Fruit fly (Drosophila melanogaster) whole organism, embryonic: ENCODE measurements around the gene Dhod.

Experiments used
- Ada2b ChIP-seq: fragments of 200-800 bp; sonication (Bioruptor generic); IDR thresholded peaks from 2 replicates; pipeline ENCODE4 v1.3.6; 2022; ENCODE audit warnings: missing biosample characterization, missing genetic modification characterization
- Antp ChIP-seq: fragments of 200-800 bp; sonication (Bioruptor generic); optimal IDR thresholded peaks from 3 replicates; lab custom pipeline; 2016; ENCODE audit warnings: missing biosample characterization, missing genetic modification characterization
- Blimp-1 ChIP-seq: fragments of 200-800 bp; sonication (Bioruptor generic); optimal IDR thresholded peaks from 3 replicates; lab custom pipeline; 2018; ENCODE audit warnings: missing biosample characterization, missing genetic modification characterization, mild to moderate bottlenecking, moderate library complexity, missing genetic modification reagents
- BtbVII ChIP-seq: fragments of 200-800 bp; sonication (Bioruptor generic); optimal IDR thresholded peaks from 3 replicates; lab custom pipeline; 2017; ENCODE audit warnings: missing biosample characterization, mild to moderate bottlenecking, missing genetic modification characterization
- Bteb2 ChIP-seq: fragments of 200-800 bp; sonication (Bioruptor generic); optimal IDR thresholded peaks from 2 replicates; lab custom pipeline; 2016; ENCODE audit warnings: missing biosample characterization, missing genetic modification characterization
- CG12659 ChIP-seq: fragments of 200-800 bp; sonication (Bioruptor generic); optimal IDR thresholded peaks from 3 replicates; lab custom pipeline; 2017; ENCODE audit warnings: mild to moderate bottlenecking, missing biosample characterization, missing genetic modification reagents, missing genetic modification characterization
- CG14710 ChIP-seq: fragments of 200-800 bp; sonication (Bioruptor generic); optimal IDR thresholded peaks from 3 replicates; lab custom pipeline; 2019; ENCODE audit warnings: missing biosample characterization, mild to moderate bottlenecking, missing genetic modification characterization, moderate library complexity
- CG17359 ChIP-seq: fragments of 200-800 bp; sonication (Bioruptor generic); optimal IDR thresholded peaks from 3 replicates; lab custom pipeline; 2018; ENCODE audit warnings: missing biosample characterization, mild to moderate bottlenecking, missing genetic modification characterization, moderate library complexity
- CG1792 ChIP-seq: fragments of 200-800 bp; sonication (Bioruptor generic); optimal IDR thresholded peaks from 2 replicates; lab custom pipeline; 2016; ENCODE audit warnings: missing biosample characterization, missing genetic modification characterization
- CG18619 ChIP-seq: fragments of 200-800 bp; sonication (Bioruptor generic); optimal IDR thresholded peaks from 3 replicates; lab custom pipeline; 2017; ENCODE audit warnings: missing biosample characterization, mild to moderate bottlenecking, missing genetic modification characterization
- CG2116 ChIP-seq: fragments of 200-800 bp; sonication (Bioruptor generic); optimal IDR thresholded peaks from 3 replicates; lab custom pipeline; 2018; ENCODE audit warnings: missing biosample characterization, mild to moderate bottlenecking, missing genetic modification characterization
- CG2712 ChIP-seq: fragments of 200-800 bp; optimal IDR thresholded peaks from 3 replicates; lab custom pipeline; 2019; ENCODE audit warnings: missing biosample characterization, mild to moderate bottlenecking, missing genetic modification characterization, moderate library complexity
- CG31365 ChIP-seq: fragments of 200-800 bp; sonication (Bioruptor generic); optimal IDR thresholded peaks from 2 replicates; lab custom pipeline; 2018; ENCODE audit warnings: missing biosample characterization, mild to moderate bottlenecking, missing genetic modification characterization
- CG34422 ChIP-seq: fragments of 200-800 bp; sonication (Bioruptor generic); IDR thresholded peaks from 3 replicates; pipeline ENCODE4 v1.3.6; 2022; ENCODE audit warnings: missing biosample characterization, missing genetic modification characterization
- CG4282 ChIP-seq: fragments of 200-800 bp; sonication (Bioruptor generic); optimal IDR thresholded peaks from 2 replicates; lab custom pipeline; 2016; ENCODE audit warnings: missing biosample characterization, missing genetic modification characterization
- CG4730 ChIP-seq: fragments of 200-800 bp; sonication (Bioruptor generic); IDR thresholded peaks from 2 replicates; pipeline ENCODE4 v1.3.6; 2022; ENCODE audit warnings: missing biosample characterization, missing genetic modification characterization
- CG6791 ChIP-seq: fragments of 200-800 bp; sonication (Bioruptor generic); IDR thresholded peaks from 3 replicates; pipeline ENCODE4 v1.3.6; 2022; ENCODE audit warnings: missing biosample characterization, missing genetic modification characterization; ENCODE audit not compliant: partially characterized antibody
- CG7357 ChIP-seq: fragments of 200-800 bp; sonication (Bioruptor generic); IDR thresholded peaks from 3 replicates; pipeline ENCODE4 v1.3.6; 2022; ENCODE audit warnings: missing biosample characterization, missing genetic modification characterization
- CG8388 ChIP-seq: fragments of 200-800 bp; sonication (Bioruptor generic); optimal IDR thresholded peaks from 2 replicates; lab custom pipeline; 2019; ENCODE audit warnings: missing biosample characterization, mild to moderate bottlenecking, missing genetic modification characterization, moderate library complexity
- CG8944 ChIP-seq: fragments of 200-800 bp; sonication (Bioruptor generic); optimal IDR thresholded peaks from 3 replicates; lab custom pipeline; 2016; ENCODE audit warnings: missing biosample characterization, missing genetic modification characterization
- CG9437 ChIP-seq: fragments of 200-800 bp; sonication (Bioruptor generic); optimal IDR thresholded peaks from 2 replicates; lab custom pipeline; 2018; ENCODE audit warnings: missing biosample characterization, mild to moderate bottlenecking, missing genetic modification characterization
- CG9727 ChIP-seq: fragments of 200-800 bp; sonication (Bioruptor generic); optimal IDR thresholded peaks from 3 replicates; lab custom pipeline; 2017; ENCODE audit warnings: missing biosample characterization, mild to moderate bottlenecking, missing genetic modification characterization
- CkIIα-i1 ChIP-seq: fragments of 200-800 bp; sonication (Bioruptor generic); IDR thresholded peaks from 2 replicates; pipeline ENCODE4 v1.3.6; 2022; ENCODE audit warnings: missing biosample characterization, missing genetic modification characterization
- Dip2 ChIP-seq: fragments of 200-800 bp; sonication (Bioruptor generic); IDR thresholded peaks from 2 replicates; pipeline ENCODE4 v1.3.6; 2022; ENCODE audit warnings: missing biosample characterization, missing genetic modification characterization
- Doc2 ChIP-seq: fragments of 200-800 bp; sonication (Bioruptor generic); IDR thresholded peaks from 2 replicates; pipeline ENCODE4 v1.3.6; 2022; ENCODE audit warnings: missing biosample characterization, missing genetic modification characterization
- Elba2 ChIP-seq: fragments of 200-800 bp; sonication (Bioruptor generic); optimal IDR thresholded peaks from 3 replicates; lab custom pipeline; 2016; ENCODE audit warnings: missing biosample characterization, missing genetic modification characterization
- H2.0 ChIP-seq: fragments of 200-800 bp; sonication (Bioruptor generic); IDR thresholded peaks from 2 replicates; pipeline ENCODE4 v1.3.6; 2022; ENCODE audit warnings: missing biosample characterization, missing genetic modification characterization
- MTF-1 ChIP-seq: fragments of 200-800 bp; sonication (Bioruptor generic); optimal IDR thresholded peaks from 2 replicates; lab custom pipeline; 2018; ENCODE audit warnings: missing biosample characterization, mild to moderate bottlenecking, missing genetic modification characterization, borderline replicate concordance
- Mrtf ChIP-seq: fragments of 200-800 bp; sonication (Bioruptor generic); IDR thresholded peaks from 3 replicates; pipeline ENCODE4 v1.3.6; 2022; ENCODE audit warnings: missing biosample characterization, missing genetic modification characterization
- Myb ChIP-seq: fragments of 200-800 bp; sonication (Bioruptor generic); optimal IDR thresholded peaks from 2 replicates; lab custom pipeline; 2016; ENCODE audit warnings: missing biosample characterization, missing genetic modification characterization
- NC2α ChIP-seq: fragments of 200-800 bp; sonication (Bioruptor generic); optimal IDR thresholded peaks from 2 replicates; lab custom pipeline; 2016; ENCODE audit warnings: missing biosample characterization, missing genetic modification characterization
- Optix ChIP-seq: fragments of 200-800 bp; sonication (Bioruptor generic); IDR thresholded peaks from 3 replicates; pipeline ENCODE4 v1.3.6; 2022; ENCODE audit warnings: missing biosample characterization, missing genetic modification characterization
- Stat92E ChIP-seq, 3 experiments: fragments of >200 bp in 2 of 3; fragments of 200-800 bp in 1 of 3; sonication (Bioruptor generic) in 1 of 3; optimal IDR thresholded peaks; 2 replicates each; lab custom pipeline; 2017 to 2019; ENCODE audit warnings: missing biosample characterization in 3 of 3, missing genetic modification characterization in 3 of 3, mild to moderate bottlenecking in 1 of 3, moderate library complexity in 1 of 3
- ato ChIP-seq: fragments of 200-800 bp; sonication (Bioruptor generic); IDR thresholded peaks from 2 replicates; pipeline ENCODE4 v1.3.6; 2022; ENCODE audit warnings: missing biosample characterization, missing genetic modification characterization; ENCODE audit not compliant: partially characterized antibody
- az2 ChIP-seq: fragments of 200-800 bp; sonication (Bioruptor generic); optimal IDR thresholded peaks from 3 replicates; lab custom pipeline; 2016; ENCODE audit warnings: missing biosample characterization, missing genetic modification characterization
- chn ChIP-seq: fragments of 200-800 bp; sonication (Bioruptor generic); optimal IDR thresholded peaks from 2 replicates; lab custom pipeline; 2016; ENCODE audit warnings: missing biosample characterization, missing genetic modification characterization
- croc ChIP-seq: fragments of 200-800 bp; sonication (Bioruptor generic); conservative IDR thresholded peaks from 3 replicates; pipeline ENCODE4 v1.3.6; 2022; ENCODE audit warnings: missing biosample characterization, missing genetic modification characterization
- danr ChIP-seq: fragments of 200-800 bp; sonication (Bioruptor generic); IDR thresholded peaks from 2 replicates; pipeline ENCODE4 v1.3.6; 2022; ENCODE audit warnings: missing biosample characterization, missing genetic modification characterization
- esg ChIP-seq: fragments of 200-800 bp; sonication (Bioruptor generic); conservative IDR thresholded peaks from 2 replicates; pipeline ENCODE4 v1.3.6; 2022; ENCODE audit warnings: missing biosample characterization, missing genetic modification characterization
- eve ChIP-seq, 2 experiments: fragments of >200 bp; optimal IDR thresholded peaks; 2 replicates each; lab custom pipeline; 2017; ENCODE audit warnings: missing biosample characterization in 2 of 2, missing genetic modification characterization in 2 of 2
- fru ChIP-seq: fragments of >200 bp; optimal IDR thresholded peaks from 2 replicates; lab custom pipeline; 2017
- fu2 ChIP-seq: fragments of 200-800 bp; sonication (Bioruptor generic); optimal IDR thresholded peaks from 2 replicates; lab custom pipeline; 2016; ENCODE audit warnings: missing biosample characterization, missing genetic modification characterization
- grn ChIP-seq: fragments of 200-800 bp; sonication (Bioruptor generic); optimal IDR thresholded peaks from 3 replicates; lab custom pipeline; 2017; ENCODE audit warnings: missing biosample characterization, missing genetic modification characterization
- her ChIP-seq: fragments of 200-800 bp; sonication (Bioruptor generic); optimal IDR thresholded peaks from 2 replicates; lab custom pipeline; 2016; ENCODE audit warnings: missing biosample characterization, missing genetic modification characterization
- hth ChIP-seq: fragments of >200 bp; optimal IDR thresholded peaks from 2 replicates; lab custom pipeline; 2017; ENCODE audit warnings: inconsistent platforms
- jumu ChIP-seq: fragments of 200-800 bp; sonication (Bioruptor generic); optimal IDR thresholded peaks from 3 replicates; lab custom pipeline; 2016; ENCODE audit warnings: missing biosample characterization, missing genetic modification characterization
- maf-S ChIP-seq: fragments of 200-800 bp; sonication (Bioruptor generic); optimal IDR thresholded peaks from 2 replicates; lab custom pipeline; 2016; ENCODE audit warnings: missing biosample characterization, missing genetic modification characterization
- sd ChIP-seq: fragments of 200-800 bp; sonication (Bioruptor generic); optimal IDR thresholded peaks from 3 replicates; lab custom pipeline; 2018; ENCODE audit warnings: missing biosample characterization, mild to moderate bottlenecking, missing genetic modification characterization, moderate library complexity
- sr ChIP-seq: fragments of 200-800 bp; sonication (Bioruptor generic); IDR thresholded peaks from 3 replicates; pipeline ENCODE4 v1.3.6; 2022; ENCODE audit warnings: missing biosample characterization, missing genetic modification characterization
- tio ChIP-seq: fragments of 200-800 bp; sonication (Bioruptor generic); optimal IDR thresholded peaks from 2 replicates; lab custom pipeline; 2017; ENCODE audit warnings: missing biosample characterization, missing genetic modification characterization, inconsistent platforms
- tna ChIP-seq: fragments of 200-800 bp; sonication (Bioruptor generic); IDR thresholded peaks from 2 replicates; pipeline ENCODE4 v1.3.6; 2022; ENCODE audit warnings: missing biosample characterization, missing genetic modification characterization; ENCODE audit not compliant: partially characterized antibody

The Dhod gene

dm6 chr3R:8659200-8659897 is 6.6 kb upstream of the Dhod start (continued):
- TF ChIP-seq Doc2 (GFP tag; lab: Robert Waterston, UW) (no peak), Optix (peak; percentile 42; the same call in 1 of the 3 replicates), Blimp-1 (GFP tag; lab: Kevin White, UChicago) (peak; percentile 45), Stat92E (GFP tag; optimal IDR thresholded peaks at IDR 0.05; lab: Kevin White, UChicago) (no peak), tna (GFP tag; lab: Robert Waterston, UW) (no peak), chn (peak; percentile 28), CG2116 (GFP tag; lab: Kevin White, UChicago) (no peak), CG4282 (GFP tag; lab: Kevin White, UChicago) (peak; percentile 37), eve (GFP tag; optimal IDR thresholded peaks at IDR 0.05; lab: Kevin White, UChicago) (no peak), grn (GFP tag; lab: Kevin White, UChicago) (peak; percentile 45), CG34422 (GFP tag; lab: Robert Waterston, UW) (peak; percentile 73; the same call in 2 of the 3 replicates), CG8944 (GFP tag; lab: Kevin White, UChicago) (no peak), sr (no peak), CG18619 (peak; percentile 50), sd (tag; lab: Kevin White, UChicago) (peak; percentile 53), fru (lab: Kevin White, UChicago) (no peak), hth (lab: Kevin White, UChicago) (no peak), Mrtf (GFP tag; lab: Robert Waterston, UW) (no peak), NC2α (GFP tag; lab: Kevin White, UChicago) (no peak), Myb (GFP tag; lab: Kevin White, UChicago) (peak; percentile 18), croc (no peak), her (GFP tag; lab: Kevin White, UChicago) (peak; percentile 52), H2.0 (GFP tag; lab: Robert Waterston, UW) (no peak), CG12659 (GFP tag; lab: Kevin White, UChicago) (peak; percentile 78), CG7357 (GFP tag; lab: Robert Waterston, UW) (no peak), CG9727 (GFP tag; lab: Kevin White, UChicago) (peak; percentile 59), CkIIα-i1 (GFP tag; lab: Robert Waterston, UW) (no peak), CG17359 (peak; percentile 52), CG2712 (peak; percentile 51), fu2 (GFP tag; lab: Kevin White, UChicago) (peak; percentile 29), Elba2 (GFP tag; lab: Kevin White, UChicago) (peak; percentile 78), Antp (GFP tag; lab: Kevin White, UChicago) (peak; percentile 33), tio (GFP tag; lab: Kevin White, UChicago) (no peak), Dip2 (no peak), danr (GFP tag; lab: Robert Waterston, UW) (no peak), Bteb2 (GFP tag; lab: Kevin White, UChicago) (peak; percentile 34), MTF-1 (GFP tag; lab: Kevin White, UChicago) (peak; percentile 62), CG14710 (tag; lab: Kevin White, UChicago) (peak; percentile 15), CG1792 (GFP tag; lab: Kevin White, UChicago) (no peak), CG4730 (GFP tag; lab: Robert Waterston, UW) (no peak), maf-S (peak; percentile 32), BtbVII (GFP tag; lab: Kevin White, UChicago) (no peak), Ada2b (GFP tag; lab: Robert Waterston, UW) (peak; percentile 46; the same call in 1 of the 2 replicates), CG9437 (peak; percentile 3), esg (peak; percentile 28; the same call in 1 of the 2 replicates), jumu (GFP tag; lab: Kevin White, UChicago) (peak; percentile 26), CG8388 (GFP tag; lab: Kevin White, UChicago) (peak; percentile 31), CG6791 (GFP tag; lab: Robert Waterston, UW) (no peak), az2 (GFP tag; lab: Kevin White, UChicago) (peak; percentile 44), ato (GFP tag; lab: Robert Waterston, UW) (0 out of 2 replicates have a peak, but pooled peaks have one; percentile 23), CG31365 (tag; lab: Kevin White, UChicago) (peak; percentile 23)
